Fruit fly (Drosophila melanogaster) whole organism, embryonic: ENCODE data around the gene Mgat4a.

Experiments used
- BEAF-32 ChIP-seq: fragments of 200-800 bp; sonication (Bioruptor generic); optimal IDR thresholded peaks from 3 replicates; lab custom pipeline; 2017; ENCODE audit warnings: missing biosample characterization, missing genetic modification characterization, mild to moderate bottlenecking, moderate library complexity, missing genetic modification reagents
- CG10654 ChIP-seq: fragments of 200-800 bp; sonication (Bioruptor generic); optimal IDR thresholded peaks from 2 replicates; lab custom pipeline; 2016; ENCODE audit warnings: missing biosample characterization, missing genetic modification characterization
- CG1233 ChIP-seq: fragments of 200-800 bp; sonication (Bioruptor generic); optimal IDR thresholded peaks from 4 replicates; lab custom pipeline; 2018; ENCODE audit warnings: missing biosample characterization, mild to moderate bottlenecking, missing genetic modification characterization
- CG13123 ChIP-seq: fragments of 200-800 bp; sonication (Bioruptor generic); optimal IDR thresholded peaks from 2 replicates; lab custom pipeline; 2016; ENCODE audit warnings: missing biosample characterization, missing genetic modification characterization
- CG13775 ChIP-seq: fragments of 200-800 bp; sonication (Bioruptor generic); optimal IDR thresholded peaks from 3 replicates; lab custom pipeline; 2017; ENCODE audit warnings: missing biosample characterization, mild to moderate bottlenecking, missing genetic modification characterization
- CG14050 ChIP-seq: fragments of 200-800 bp; sonication (Bioruptor generic); IDR thresholded peaks from 3 replicates; pipeline ENCODE4 v1.3.6; 2022; ENCODE audit warnings: missing biosample characterization, missing genetic modification characterization
- CG16813 ChIP-seq: fragments of 200-800 bp; sonication (Bioruptor generic); IDR thresholded peaks from 3 replicates; pipeline ENCODE4 v1.3.6; 2022; ENCODE audit warnings: missing biosample characterization, missing genetic modification characterization; ENCODE audit not compliant: partially characterized antibody
- CG1792 ChIP-seq: fragments of 200-800 bp; sonication (Bioruptor generic); optimal IDR thresholded peaks from 2 replicates; lab custom pipeline; 2016; ENCODE audit warnings: missing biosample characterization, missing genetic modification characterization
- CG18262 ChIP-seq: fragments of 200-800 bp; optimal IDR thresholded peaks from 3 replicates; lab custom pipeline; 2019; ENCODE audit warnings: missing biosample characterization, mild to moderate bottlenecking, missing genetic modification characterization, moderate library complexity
- CG18476 ChIP-seq: fragments of 200-800 bp; sonication (Bioruptor generic); optimal IDR thresholded peaks from 2 replicates; lab custom pipeline; 2016; ENCODE audit warnings: missing biosample characterization, mild to moderate bottlenecking, missing genetic modification characterization
- CG18764 ChIP-seq: fragments of 200-800 bp; sonication (Bioruptor generic); optimal IDR thresholded peaks from 3 replicates; lab custom pipeline; 2016; ENCODE audit warnings: missing biosample characterization, missing genetic modification characterization
- CG3065 ChIP-seq: fragments of 200-800 bp; sonication (Bioruptor generic); optimal IDR thresholded peaks from 2 replicates; lab custom pipeline; 2016; ENCODE audit warnings: missing biosample characterization, missing genetic modification characterization
- CG33213 ChIP-seq: fragments of 200-800 bp; sonication (Bioruptor generic); optimal IDR thresholded peaks from 3 replicates; lab custom pipeline; 2016; ENCODE audit warnings: missing biosample characterization, missing genetic modification characterization
- CG6254 ChIP-seq: fragments of 200-800 bp; sonication (Bioruptor generic); optimal IDR thresholded peaks from 3 replicates; lab custom pipeline; 2017; ENCODE audit warnings: mild to moderate bottlenecking, missing biosample characterization, missing genetic modification reagents, missing genetic modification characterization
- CG8089 ChIP-seq: fragments of 200-800 bp; sonication (Bioruptor generic); optimal IDR thresholded peaks from 3 replicates; lab custom pipeline; 2016; ENCODE audit warnings: missing biosample characterization, missing genetic modification characterization
- CG8290 ChIP-seq, 3 experiments: fragments of 200-800 bp; sonication (Bioruptor generic); optimal IDR thresholded peaks; 2 replicates each; lab custom pipeline; 2016 to 2019; ENCODE audit warnings: missing biosample characterization in 3 of 3, missing genetic modification characterization in 3 of 3, mild to moderate bottlenecking in 2 of 3, moderate library complexity in 1 of 3
- CG9727 ChIP-seq: fragments of 200-800 bp; sonication (Bioruptor generic); optimal IDR thresholded peaks from 3 replicates; lab custom pipeline; 2017; ENCODE audit warnings: missing biosample characterization, mild to moderate bottlenecking, missing genetic modification characterization
- CG9932 ChIP-seq: fragments of 200-800 bp; sonication (Bioruptor generic); IDR thresholded peaks from 2 replicates; pipeline ENCODE4 v1.3.6; 2022; ENCODE audit warnings: missing biosample characterization, missing genetic modification characterization
- Dbx ChIP-seq: fragments of 200-800 bp; sonication (Bioruptor generic); IDR thresholded peaks from 3 replicates; pipeline ENCODE4 v1.3.6; 2022; ENCODE audit warnings: missing biosample characterization, missing genetic modification characterization
- Ets97D ChIP-seq: fragments of 200-800 bp; sonication (Bioruptor generic); optimal IDR thresholded peaks from 3 replicates; lab custom pipeline; 2016; ENCODE audit warnings: missing biosample characterization, missing genetic modification characterization
- HmgD ChIP-seq: fragments of 200-800 bp; sonication (Bioruptor generic); optimal IDR thresholded peaks from 3 replicates; lab custom pipeline; 2016; ENCODE audit warnings: missing biosample characterization, missing genetic modification characterization
- MTF-1 ChIP-seq: fragments of 200-800 bp; sonication (Bioruptor generic); optimal IDR thresholded peaks from 2 replicates; lab custom pipeline; 2018; ENCODE audit warnings: missing biosample characterization, mild to moderate bottlenecking, missing genetic modification characterization, borderline replicate concordance
- Nf-YA ChIP-seq: fragments of 200-800 bp; sonication (Bioruptor generic); IDR thresholded peaks from 2 replicates; pipeline ENCODE4 v1.3.6; 2022; ENCODE audit warnings: missing biosample characterization, missing genetic modification characterization
- Nf-YB ChIP-seq: fragments of 200-800 bp; sonication (Bioruptor generic); optimal IDR thresholded peaks from 3 replicates; lab custom pipeline; 2019; ENCODE audit warnings: missing biosample characterization, mild to moderate bottlenecking, missing genetic modification characterization, moderate library complexity
- Opbp ChIP-seq: fragments of 200-800 bp; sonication (Bioruptor generic); IDR thresholded peaks from 3 replicates; pipeline ENCODE4 v1.3.6; 2022; ENCODE audit warnings: missing biosample characterization, missing genetic modification characterization; ENCODE audit not compliant: partially characterized antibody
- Pdp1 ChIP-seq, 2 experiments: fragments of 200-800 bp; sonication (Bioruptor generic); optimal IDR thresholded peaks; 3 replicates each; lab custom pipeline; 2016; ENCODE audit warnings: missing biosample characterization in 2 of 2, missing genetic modification characterization in 2 of 2, mild to moderate bottlenecking in 1 of 2, moderate library complexity in 1 of 2
- Rfx ChIP-seq: fragments of 200-800 bp; sonication (Bioruptor generic); IDR thresholded peaks from 2 replicates; pipeline ENCODE4 v1.3.6; 2022; ENCODE audit warnings: missing biosample characterization, missing genetic modification characterization
- Spps ChIP-seq: fragments of 200-800 bp; sonication (Bioruptor generic); optimal IDR thresholded peaks from 2 replicates; lab custom pipeline; 2018; ENCODE audit warnings: missing biosample characterization, mild to moderate bottlenecking, missing genetic modification characterization
- Sry-β ChIP-seq: fragments of 200-800 bp; sonication (Bioruptor generic); optimal IDR thresholded peaks from 2 replicates; lab custom pipeline; 2018; ENCODE audit warnings: missing biosample characterization, mild to moderate bottlenecking, missing genetic modification characterization, moderate library complexity
- Usf ChIP-seq: fragments of 200-800 bp; sonication (Bioruptor generic); optimal IDR thresholded peaks from 2 replicates; lab custom pipeline; 2017; ENCODE audit warnings: missing genotype, missing biosample characterization, missing genetic modification characterization
- YL-1 ChIP-seq: fragments of 200-800 bp; sonication (Bioruptor generic); optimal IDR thresholded peaks from 3 replicates; lab custom pipeline; 2017; ENCODE audit warnings: missing biosample characterization, mild to moderate bottlenecking, missing genetic modification characterization
- bsh ChIP-seq, 2 experiments: fragments of 200-800 bp; sonication (Bioruptor generic); optimal IDR thresholded peaks; 2 replicates each; lab custom pipeline; 2017 to 2018; ENCODE audit warnings: mild to moderate bottlenecking in 2 of 2, missing biosample characterization in 2 of 2, missing genetic modification characterization in 2 of 2, moderate library complexity in 1 of 2
- chm ChIP-seq: fragments of 200-800 bp; sonication (Bioruptor generic); IDR thresholded peaks from 2 replicates; pipeline ENCODE4 v1.3.6; 2022; ENCODE audit warnings: missing biosample characterization, missing genetic modification characterization
- crp ChIP-seq, 2 experiments: fragments of 200-800 bp; sonication (Bioruptor generic); optimal IDR thresholded peaks; 2 replicates in 1 of 2; 3 replicates in 1 of 2; lab custom pipeline; 2017; ENCODE audit warnings: missing biosample characterization in 2 of 2, missing genetic modification characterization in 2 of 2, mild to moderate bottlenecking in 1 of 2, moderate library complexity in 1 of 2
- eyg ChIP-seq: fragments of 200-800 bp; sonication (Bioruptor generic); optimal IDR thresholded peaks from 3 replicates; lab custom pipeline; 2016; ENCODE audit warnings: missing biosample characterization, missing genetic modification characterization
- fd3F ChIP-seq: fragments of 200-800 bp; sonication (Bioruptor generic); optimal IDR thresholded peaks from 2 replicates; lab custom pipeline; 2018; ENCODE audit warnings: missing biosample characterization, mild to moderate bottlenecking, missing genetic modification characterization, moderate library complexity
- gcm2 ChIP-seq: fragments of 200-800 bp; sonication (Bioruptor generic); optimal IDR thresholded peaks from 2 replicates; lab custom pipeline; 2016; ENCODE audit warnings: missing biosample characterization, missing genetic modification characterization
- her ChIP-seq: fragments of 200-800 bp; sonication (Bioruptor generic); optimal IDR thresholded peaks from 2 replicates; lab custom pipeline; 2016; ENCODE audit warnings: missing biosample characterization, missing genetic modification characterization
- lab ChIP-seq: fragments of 200-800 bp; sonication (Bioruptor generic); optimal IDR thresholded peaks from 3 replicates; lab custom pipeline; 2017; ENCODE audit warnings: missing biosample characterization, missing genetic modification characterization, mild to moderate bottlenecking, moderate library complexity, missing genetic modification reagents
- nmo ChIP-seq: fragments of 200-800 bp; sonication (Bioruptor generic); optimal IDR thresholded peaks from 2 replicates; lab custom pipeline; 2018; ENCODE audit warnings: missing biosample characterization, mild to moderate bottlenecking, missing genetic modification characterization, moderate library complexity
- pb ChIP-seq: fragments of 200-800 bp; sonication (Bioruptor generic); optimal IDR thresholded peaks from 3 replicates; lab custom pipeline; 2016; ENCODE audit warnings: missing biosample characterization, missing genetic modification characterization
- ro ChIP-seq: fragments of 200-800 bp; sonication (Bioruptor generic); IDR thresholded peaks from 2 replicates; pipeline ENCODE4 v1.3.6; 2022; ENCODE audit warnings: missing biosample characterization, missing genetic modification characterization
- slbo ChIP-seq: fragments of 200-800 bp; sonication (Bioruptor generic); IDR thresholded peaks from 2 replicates; pipeline ENCODE4 v1.3.6; 2022; ENCODE audit warnings: missing biosample characterization, missing genetic modification characterization
- slou ChIP-seq: fragments of 200-800 bp; sonication (Bioruptor generic); optimal IDR thresholded peaks from 3 replicates; lab custom pipeline; 2016; ENCODE audit warnings: missing biosample characterization, missing genetic modification characterization
- slp2 ChIP-seq: fragments of 200-800 bp; sonication (Bioruptor generic); optimal IDR thresholded peaks from 2 replicates; lab custom pipeline; 2016; ENCODE audit warnings: missing biosample characterization, missing genetic modification characterization
- tin ChIP-seq: fragments of 200-800 bp; sonication (Bioruptor generic); optimal IDR thresholded peaks from 3 replicates; lab custom pipeline; 2016; ENCODE audit warnings: missing biosample characterization, missing genetic modification characterization
- tll ChIP-seq, 2 experiments: fragments of 200-800 bp in 1 of 2; fragments of >200 bp in 1 of 2; sonication (Bioruptor generic) in 1 of 2; optimal IDR thresholded peaks; 2 replicates each; lab custom pipeline; 2017 to 2019; ENCODE audit warnings: missing biosample characterization in 2 of 2, missing genetic modification characterization in 2 of 2, mild to moderate bottlenecking in 1 of 2, moderate library complexity in 1 of 2
- trh ChIP-seq: fragments of 200-800 bp; sonication (Bioruptor generic); optimal IDR thresholded peaks from 2 replicates; lab custom pipeline; 2016; ENCODE audit warnings: missing biosample characterization, missing genetic modification characterization

Gene Mgat4a

DNA sequence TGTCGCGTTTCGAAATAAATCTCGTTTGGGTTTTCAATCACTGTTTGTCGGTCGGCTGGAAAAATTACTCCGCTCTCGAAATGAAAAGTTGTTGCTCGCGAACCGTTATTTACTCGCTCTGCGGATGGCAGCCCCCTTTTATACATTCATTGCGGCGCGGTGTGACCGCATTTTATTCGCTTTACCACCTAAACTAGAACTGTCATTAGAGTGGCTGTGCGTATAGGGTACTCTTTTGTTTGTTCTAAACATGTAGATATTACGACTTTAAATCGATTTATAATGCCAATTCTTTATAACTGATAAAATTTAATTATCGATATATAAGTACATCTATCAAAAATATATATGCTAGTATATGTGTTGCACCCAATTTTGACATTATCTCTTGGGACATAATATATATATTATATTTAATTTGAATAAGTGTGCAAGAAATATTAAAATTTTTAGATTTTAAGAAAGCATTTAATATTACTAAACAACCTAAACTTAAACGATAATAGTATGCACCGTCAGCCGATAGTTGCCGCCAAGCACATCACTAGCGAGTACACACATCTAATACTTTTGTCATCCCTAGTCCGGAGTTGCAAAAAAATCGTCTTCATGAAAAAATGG is 24.5 kb downstream of the Mgat4a start, which contains the start of the genes bmm and Tdrd3 (continued):
- TF ChIP-seq lab (GFP tag; lab: Kevin White, UChicago) (peak; percentile 73), Pdp1 (GFP tag; optimal IDR thresholded peaks at IDR 0.05; lab: Kevin White, UChicago) (peak; percentile 34 to 38), trh (GFP tag; lab: Kevin White, UChicago) (peak; percentile 71), slp2 (no peak), crp (GFP tag; optimal IDR thresholded peaks at IDR 0.05; lab: Kevin White, UChicago) (peak in 1 of 2 experiments; percentile 20), HmgD (no peak), slbo (GFP tag; lab: Robert Waterston, UW) (peak; percentile 94), eyg (GFP tag; lab: Kevin White, UChicago) (no peak), slou (GFP tag; lab: Kevin White, UChicago) (peak; percentile 73), fd3F (peak; percentile 82), Usf (GFP tag; lab: Kevin White, UChicago) (peak; percentile 79), CG18764 (GFP tag; lab: Kevin White, UChicago) (peak; percentile 75), Nf-YA (GFP tag; lab: Robert Waterston, UW) (no peak), CG9727 (GFP tag; lab: Kevin White, UChicago) (peak; percentile 84), CG18262 (tag; lab: Kevin White, UChicago) (peak; percentile 88), Opbp (GFP tag; lab: Robert Waterston, UW) (peak; percentile 89), CG9932 (GFP tag; lab: Robert Waterston, UW) (peak; percentile 96), YL-1 (GFP tag; lab: Kevin White, UChicago) (peak; percentile 52), CG33213 (GFP tag; lab: Kevin White, UChicago) (no peak), CG18476 (GFP tag; lab: Kevin White, UChicago) (peak; percentile 47), tll (GFP tag; optimal IDR thresholded peaks at IDR 0.05; lab: Kevin White, UChicago) (peak in 1 of 2 experiments; percentile 53), tin (GFP tag; lab: Kevin White, UChicago) (peak; percentile 80), Rfx (GFP tag; lab: Robert Waterston, UW) (peak; percentile 93), Ets97D (GFP tag; lab: Kevin White, UChicago) (peak; percentile 21), Dbx (GFP tag; lab: Robert Waterston, UW) (peak; percentile 83), CG8089 (no peak), nmo (GFP tag; lab: Kevin White, UChicago) (peak; percentile 93), gcm2 (GFP tag; lab: Kevin White, UChicago) (no peak), Nf-YB (GFP tag; lab: Kevin White, UChicago) (peak; percentile 70), her (no peak), CG13775 (GFP tag; lab: Kevin White, UChicago) (peak; percentile 90), bsh (GFP tag; optimal IDR thresholded peaks at IDR 0.05; lab: Kevin White, UChicago) (peak in 1 of 2 experiments; percentile 74), Spps (tag; lab: Kevin White, UChicago) (peak; percentile 48), pb (GFP tag; lab: Kevin White, UChicago) (no peak), BEAF-32 (peak; percentile 93), CG6254 (GFP tag; lab: Kevin White, UChicago) (peak; percentile 37), CG16813 (peak; percentile 92), Sry-β (GFP tag; lab: Kevin White, UChicago) (peak; percentile 54), CG8290 (GFP tag; optimal IDR thresholded peaks at IDR 0.05; lab: Kevin White, UChicago) (peak; percentile 89), CG8290 (tag; optimal IDR thresholded peaks at IDR 0.05; lab: Kevin White, UChicago) (peak; percentile 62 to 83), MTF-1 (GFP tag; lab: Kevin White, UChicago) (peak; percentile 41), CG10654 (GFP tag; lab: Kevin White, UChicago) (peak; percentile 82), ro (GFP tag; lab: Robert Waterston, UW) (0 out of 2 replicates have a peak, but pooled peaks have one; percentile 19), CG1792 (GFP tag; lab: Kevin White, UChicago) (no peak), chm (GFP tag; lab: Robert Waterston, UW) (peak; percentile 76), CG3065 (no peak), CG1233 (peak; percentile 71), CG13123 (peak; percentile 52), CG14050 (GFP tag; lab: Robert Waterston, UW) (no peak)
